Worm (Caenorhabditis elegans) whole organism, L4 larva: ENCODE measurements around the gene asp-2.
A peak's percentile ranks its signal among the peaks of the same experiment; 100 is the strongest.

Experiments
- D1046.2 ChIP-seq: fragments of 200-800 bp; sonication (Bioruptor generic); IDR thresholded peaks from 2 replicates; pipeline ENCODE4 v1.3.6; 2022; ENCODE audit warnings: missing genetic modification characterization, missing compliant biosample characterization
- F26F4.8 ChIP-seq: fragments of 200-800 bp; sonication (Bioruptor generic); conservative IDR thresholded peaks from 2 replicates; pipeline ENCODE4 v1.3.6; 2022; ENCODE audit warnings: missing genetic modification characterization, missing compliant biosample characterization
- F37D6.2 ChIP-seq: sonication (generic microtip); optimal IDR thresholded peaks from 2 replicates; lab custom pipeline; 2016; ENCODE audit warnings: mild to moderate bottlenecking, missing genetic modification characterization, missing compliant biosample characterization
- F44E2.7 ChIP-seq: fragments of 200-800 bp; sonication (Bioruptor generic); IDR thresholded peaks from 2 replicates; pipeline ENCODE4 v2.1.2; 2022; ENCODE audit warnings: missing genetic modification characterization, missing compliant biosample characterization
- T20F7.1 ChIP-seq: fragments of 200-800 bp; sonication (Bioruptor generic); optimal IDR thresholded peaks from 2 replicates; lab custom pipeline; 2018; ENCODE audit warnings: mild to moderate bottlenecking, missing genetic modification characterization, missing compliant biosample characterization
- Y48G9A.11 ChIP-seq: fragments of 200-800 bp; sonication (Bioruptor generic); IDR thresholded peaks from 2 replicates; pipeline ENCODE4 v1.3.6; 2022; ENCODE audit warnings: missing genetic modification reagents, missing genetic modification characterization, missing compliant biosample characterization
- Y5F2A.4 ChIP-seq: fragments of 200-800 bp; sonication (Bioruptor generic); optimal IDR thresholded peaks from 2 replicates; lab custom pipeline; 2018; ENCODE audit warnings: mild to moderate bottlenecking, missing genetic modification characterization, missing compliant biosample characterization
- aha-1 ChIP-seq: fragments of 150-350 bp; peaks from one replicate; lab custom pipeline; 2014; ENCODE audit warnings: missing biosample characterization, missing genetic modification characterization
- aly-2 ChIP-seq: sonication (generic microtip); optimal IDR thresholded peaks from 2 replicates; lab custom pipeline; 2018; ENCODE audit warnings: missing biosample characterization, missing genetic modification characterization
- ama-1 ChIP-seq: fragments of 150-350 bp; optimal IDR thresholded peaks from 2 replicates; lab custom pipeline; 2014; ENCODE audit warnings: inconsistent platforms, mixed read lengths
- arid-1 ChIP-seq: fragments of 200-800 bp; sonication (Bioruptor generic); conservative IDR thresholded peaks from 2 replicates; pipeline ENCODE4 v1.3.6; 2022; ENCODE audit warnings: missing genetic modification reagents, missing genetic modification characterization, missing compliant biosample characterization
- ceh-44 ChIP-seq: fragments of 200-800 bp; sonication (Bioruptor generic); IDR thresholded peaks from 2 replicates; pipeline ENCODE4 v1.3.6; 2022; ENCODE audit warnings: missing genetic modification reagents, missing genetic modification characterization, missing compliant biosample characterization
- ceh-62 ChIP-seq: sonication (generic microtip); optimal IDR thresholded peaks from 2 replicates; lab custom pipeline; 2017; ENCODE audit warnings: missing biosample characterization, missing genetic modification characterization
- daf-12 ChIP-seq: fragments of 150-350 bp; optimal IDR thresholded peaks from 2 replicates; lab custom pipeline; 2014; ENCODE audit warnings: missing biosample characterization, missing genetic modification reagents, missing genetic modification characterization
- daf-19 ChIP-seq: fragments of 200-800 bp; sonication (Bioruptor generic); conservative IDR thresholded peaks from 2 replicates; pipeline ENCODE4 v1.3.6; 2022; ENCODE audit warnings: missing genetic modification characterization, missing compliant biosample characterization
- dmd-6 ChIP-seq: fragments of 200-800 bp; sonication (Bioruptor generic); IDR thresholded peaks from 2 replicates; pipeline ENCODE4 v1.3.6; 2022; ENCODE audit warnings: missing genetic modification reagents, missing genetic modification characterization, missing compliant biosample characterization
- dmd-8 ChIP-seq: fragments of 200-800 bp; sonication (Bioruptor generic); IDR thresholded peaks from 2 replicates; pipeline ENCODE4 v1.3.6; 2022; ENCODE audit warnings: missing genetic modification characterization, missing compliant biosample characterization
- dmd-9 ChIP-seq: fragments of 200-800 bp; sonication (Bioruptor generic); IDR thresholded peaks from 2 replicates; pipeline ENCODE4 v1.3.6; 2022; ENCODE audit warnings: missing genetic modification reagents, missing genetic modification characterization, missing compliant biosample characterization
- dpl-1 ChIP-seq: fragments of 150-350 bp; optimal IDR thresholded peaks from 2 replicates; lab custom pipeline; 2014; ENCODE audit warnings: missing biosample characterization, missing genetic modification reagents, missing genetic modification characterization
- dve-1 ChIP-seq: sonication (generic microtip); optimal IDR thresholded peaks from 2 replicates; lab custom pipeline; 2017; ENCODE audit warnings: antibody characterized with exemption, mild to moderate bottlenecking, missing genetic modification characterization, missing compliant biosample characterization; ENCODE audit not compliant: insufficient read depth
- fkh-10 ChIP-seq: fragments of 150-350 bp; optimal IDR thresholded peaks from 2 replicates; lab custom pipeline; 2014; ENCODE audit warnings: missing biosample characterization, missing genetic modification reagents, missing genetic modification characterization
- fos-1 ChIP-seq: fragments of 150-350 bp; optimal IDR thresholded peaks from 2 replicates; lab custom pipeline; 2014; ENCODE audit warnings: missing biosample characterization, missing genetic modification characterization
- gei-8 ChIP-seq: fragments of 200-800 bp; sonication (Bioruptor generic); optimal IDR thresholded peaks from 2 replicates; lab custom pipeline; 2018; ENCODE audit warnings: mild to moderate bottlenecking, missing genetic modification characterization, missing compliant biosample characterization
- hif-1 ChIP-seq, 2 experiments: sonication (generic microtip); optimal IDR thresholded peaks; 2 replicates each; lab custom pipeline; 2016 to 2017; ENCODE audit warnings: missing compliant biosample characterization in 2 of 2, missing genetic modification characterization in 2 of 2, missing genetic modification reagents in 2 of 2, missing genotype in 2 of 2, mild to moderate bottlenecking in 1 of 2
- hlh-30 ChIP-seq: sonication (generic microtip); optimal IDR thresholded peaks from 2 replicates; lab custom pipeline; 2017; ENCODE audit warnings: antibody characterized with exemption, mild to moderate bottlenecking, missing genetic modification characterization, missing compliant biosample characterization; ENCODE audit not compliant: insufficient read depth
- hmg-1.1 ChIP-seq: fragments of 200-800 bp; sonication (Bioruptor generic); IDR thresholded peaks from 2 replicates; pipeline ENCODE4 v1.3.6; 2022; ENCODE audit warnings: missing genetic modification reagents, missing genetic modification characterization, missing compliant biosample characterization
- jun-1 ChIP-seq: fragments of 150-350 bp; optimal IDR thresholded peaks from 2 replicates; lab custom pipeline; 2014; ENCODE audit warnings: missing biosample characterization, missing genetic modification reagents, missing genetic modification characterization
- lin-13 ChIP-seq: fragments of 150-350 bp; optimal IDR thresholded peaks from 2 replicates; lab custom pipeline; 2014; ENCODE audit warnings: missing biosample characterization, missing genetic modification reagents, missing genetic modification characterization
- lsy-2 ChIP-seq, 2 experiments: fragments of 150-350 bp in 1 of 2; sonication (generic microtip) in 1 of 2; optimal IDR thresholded peaks; 2 replicates each; lab custom pipeline; 2014 to 2017; ENCODE audit warnings: missing biosample characterization in 2 of 2, missing genetic modification characterization in 2 of 2
- mep-1 ChIP-seq: fragments of 150-350 bp; sonication (generic microtip); optimal IDR thresholded peaks from 3 replicates; lab custom pipeline; 2014; ENCODE audit warnings: missing biosample characterization, missing genetic modification characterization
- mes-2 ChIP-seq: sonication (generic microtip); optimal IDR thresholded peaks from 2 replicates; lab custom pipeline; 2016; ENCODE audit warnings: missing genotype, mild to moderate bottlenecking, missing genetic modification characterization, missing compliant biosample characterization; ENCODE audit not compliant: poor library complexity, severe bottlenecking
- mxl-2 ChIP-seq: fragments of 200-800 bp; sonication (Bioruptor generic); conservative IDR thresholded peaks from 2 replicates; pipeline ENCODE4 v1.3.6; 2022; ENCODE audit warnings: missing genetic modification reagents, missing genetic modification characterization, missing compliant biosample characterization
- mxl-3 ChIP-seq: fragments of 200-800 bp; sonication (Bioruptor generic); optimal IDR thresholded peaks from 2 replicates; lab custom pipeline; 2018; ENCODE audit warnings: mild to moderate bottlenecking, missing genetic modification characterization, missing compliant biosample characterization
- nhr-111 ChIP-seq: fragments of 200-800 bp; sonication (Bioruptor generic); optimal IDR thresholded peaks from 2 replicates; lab custom pipeline; 2018; ENCODE audit warnings: mild to moderate bottlenecking, missing genetic modification characterization, missing compliant biosample characterization
- nhr-237 ChIP-seq: sonication (generic microtip); optimal IDR thresholded peaks from 2 replicates; lab custom pipeline; 2017; ENCODE audit warnings: missing biosample characterization, missing genetic modification characterization
- nhr-25 ChIP-seq: sonication (generic microtip); optimal IDR thresholded peaks from 2 replicates; lab custom pipeline; 2017; ENCODE audit warnings: missing genetic modification characterization, mild to moderate bottlenecking, missing compliant biosample characterization, antibody characterized with exemption, moderate library complexity, borderline replicate concordance; ENCODE audit not compliant: insufficient read depth
- nhr-28 ChIP-seq: fragments of 150-350 bp; optimal IDR thresholded peaks from 2 replicates; lab custom pipeline; 2014; ENCODE audit warnings: missing biosample characterization, missing genetic modification characterization
- nhr-42 ChIP-seq: fragments of 200-800 bp; sonication (Bioruptor generic); IDR thresholded peaks from 2 replicates; pipeline ENCODE4 v1.3.6; 2022; ENCODE audit warnings: missing genetic modification characterization, missing compliant biosample characterization
- nhr-48 ChIP-seq: sonication (generic microtip); optimal IDR thresholded peaks from 2 replicates; lab custom pipeline; 2016; ENCODE audit warnings: mild to moderate bottlenecking, missing genetic modification characterization, missing compliant biosample characterization
- nhr-6 ChIP-seq: fragments of 150-350 bp; optimal IDR thresholded peaks from 2 replicates; lab custom pipeline; 2014; ENCODE audit warnings: missing biosample characterization, missing genetic modification characterization
- nhr-76 ChIP-seq: fragments of 150-350 bp; optimal IDR thresholded peaks from 2 replicates; lab custom pipeline; 2014; ENCODE audit warnings: missing biosample characterization, missing genetic modification characterization
- saeg-2 ChIP-seq: fragments of 200-800 bp; sonication (Bioruptor generic); IDR thresholded peaks from 2 replicates; pipeline ENCODE4 v1.3.6; 2022; ENCODE audit warnings: missing genetic modification reagents, missing genetic modification characterization, missing compliant biosample characterization
- sdz-12 ChIP-seq: fragments of 200-800 bp; sonication (Bioruptor generic); optimal IDR thresholded peaks from 2 replicates; lab custom pipeline; 2018; ENCODE audit warnings: mild to moderate bottlenecking, missing genetic modification characterization, missing compliant biosample characterization
- snpc-1.2 ChIP-seq: fragments of 200-800 bp; sonication (Bioruptor generic); IDR thresholded peaks from 2 replicates; pipeline ENCODE4 v1.3.6; 2022; ENCODE audit warnings: missing genetic modification reagents, missing genetic modification characterization, missing compliant biosample characterization
- tra-1 ChIP-seq: fragments of 200-800 bp; sonication (Bioruptor generic); IDR thresholded peaks from 2 replicates; pipeline ENCODE4 v1.3.6; 2022; ENCODE audit warnings: missing genetic modification reagents, missing genetic modification characterization, missing compliant biosample characterization
- unc-39 ChIP-seq: sonication (generic microtip); optimal IDR thresholded peaks from 2 replicates; lab custom pipeline; 2017; ENCODE audit warnings: missing biosample characterization, missing genetic modification characterization
- zag-1 ChIP-seq: fragments of 150-350 bp; optimal IDR thresholded peaks from 2 replicates; lab custom pipeline; 2014; ENCODE audit warnings: missing biosample characterization, missing genetic modification characterization
- zfp-2 ChIP-seq: sonication (generic microtip); optimal IDR thresholded peaks from 2 replicates; lab custom pipeline; 2016; ENCODE audit warnings: mild to moderate bottlenecking, missing genetic modification characterization, missing compliant biosample characterization
- zip-11 ChIP-seq: fragments of 200-800 bp; sonication (Bioruptor generic); IDR thresholded peaks from 2 replicates; pipeline ENCODE4 v1.3.6; 2022; ENCODE audit warnings: missing genetic modification characterization, missing compliant biosample characterization
- zip-2 ChIP-seq: fragments of 150-350 bp; optimal IDR thresholded peaks from 2 replicates; lab custom pipeline; 2014; ENCODE audit warnings: missing biosample characterization, missing genetic modification characterization

Gene asp-2

DNA sequence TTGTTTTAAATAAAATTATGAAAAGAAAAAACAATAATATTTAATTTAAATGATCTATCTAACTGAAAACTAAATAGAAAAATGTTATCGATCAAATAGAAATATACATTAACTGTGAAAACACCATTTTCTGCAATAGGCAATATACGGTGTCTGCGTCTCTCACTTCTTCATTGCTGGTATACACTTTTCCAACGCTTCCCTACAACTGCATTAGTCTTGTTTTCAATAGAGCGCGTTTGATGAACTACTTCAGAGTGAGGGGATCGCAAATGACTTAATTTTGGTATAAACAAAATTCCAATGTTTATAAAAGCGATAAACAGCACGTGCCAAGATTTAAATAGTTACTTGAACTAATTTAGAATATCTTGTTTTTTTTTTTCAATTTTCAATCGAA, 9.6 kb downstream of the asp-2 start (continued):
- peak; percentile 17 for TF ChIP-seq nhr-6 (tag; lab: Kevin White, UChicago)
- TF ChIP-seq aly-2 (tag; lab: Kevin White, UChicago), result no peak
- TF ChIP-seq arid-1, result no peak
- TF ChIP-seq mes-2 (tag; lab: Kevin White, UChicago), result peak; percentile 66
- TF ChIP-seq snpc-1.2 (GFP tag; lab: Robert Waterston, UW), result no peak
- TF ChIP-seq Y48G9A.11 (GFP tag; lab: Robert Waterston, UW), result no peak
- no peak for TF ChIP-seq nhr-237 (tag; lab: Kevin White, UChicago)
- TF ChIP-seq unc-39 (tag; lab: Kevin White, UChicago), result no peak
- TF ChIP-seq nhr-25, result peak; percentile 30
- no peak for TF ChIP-seq F26F4.8
- TF ChIP-seq sdz-12 (GFP tag; lab: Kevin White, UChicago), result no peak
- no peak for TF ChIP-seq daf-19 (GFP tag; lab: Robert Waterston, UW)
- peak; percentile 93 for TF ChIP-seq nhr-28
- peak; percentile 41 for TF ChIP-seq mxl-3
- peak; percentile 72 for TF ChIP-seq hmg-1.1
- TF ChIP-seq nhr-111 (GFP tag; lab: Kevin White, UChicago), result no peak
- TF ChIP-seq jun-1 (tag; lab: Kevin White, UChicago), result no peak
- no peak for TF ChIP-seq tra-1 (GFP tag; lab: Robert Waterston, UW)
- TF ChIP-seq nhr-42 (GFP tag; lab: Robert Waterston, UW), result no peak
- no peak for TF ChIP-seq dmd-8 (GFP tag; lab: Robert Waterston, UW)
- TF ChIP-seq T20F7.1 (GFP tag; lab: Kevin White, UChicago), result peak; percentile 47
- TF ChIP-seq zag-1 (tag; lab: Kevin White, UChicago), result no peak
- peak; percentile 44 for TF ChIP-seq hlh-30 (tag; lab: Kevin White, UChicago)
- TF ChIP-seq ceh-62 (tag; lab: Kevin White, UChicago), result no peak
- peak in 1 of 2 experiments; percentile 33 for TF ChIP-seq hif-1 (tag; optimal IDR thresholded peaks at IDR 0.05; lab: Kevin White, UChicago)
- TF ChIP-seq zip-2 (tag; lab: Kevin White, UChicago), result no peak
- TF ChIP-seq mxl-2 (GFP tag; lab: Robert Waterston, UW), result no peak
- TF ChIP-seq nhr-48 (tag; lab: Kevin White, UChicago), result no peak
- TF ChIP-seq ama-1 (lab: Kevin White, UChicago), result no peak
- no peak for TF ChIP-seq zfp-2 (tag; lab: Kevin White, UChicago)
- no peak for TF ChIP-seq F37D6.2 (tag; lab: Kevin White, UChicago)
- no peak for TF ChIP-seq lin-13 (GFP tag; lab: Kevin White, UChicago)
- no peak for TF ChIP-seq aha-1 (tag; lab: Kevin White, UChicago)
- TF ChIP-seq nhr-76 (tag; lab: Kevin White, UChicago), result no peak

DNA sequence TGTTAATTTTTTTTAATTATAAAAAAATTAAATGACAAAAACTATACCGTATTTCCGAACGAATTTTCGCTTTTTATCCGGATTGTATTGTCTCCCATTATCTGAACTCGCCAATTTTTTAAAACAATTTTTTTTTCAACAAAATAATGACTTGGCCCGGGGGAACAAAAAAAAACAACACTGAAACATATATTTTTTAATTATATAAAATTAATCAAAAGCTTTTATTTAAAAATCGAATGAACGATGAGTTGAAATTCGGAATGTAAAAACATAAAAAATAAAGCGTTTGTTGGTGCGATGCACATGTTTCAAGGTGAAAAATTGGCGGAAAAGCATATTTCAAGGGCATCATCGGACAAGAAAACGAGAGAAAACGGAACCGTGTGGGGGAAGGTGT, 10.7 kb downstream of the asp-2 start, which contains the start of gene mdt-27:
Gene mdt-27 (minus strand): TSS at position 101 of the 400 bp plus-strand sequence.
- TF ChIP-seq dpl-1, result no peak
- TF ChIP-seq mep-1 (tag; lab: Kevin White, UChicago), result no peak
- TF ChIP-seq aha-1 (tag; lab: Kevin White, UChicago), result peak; percentile 40

DNA sequence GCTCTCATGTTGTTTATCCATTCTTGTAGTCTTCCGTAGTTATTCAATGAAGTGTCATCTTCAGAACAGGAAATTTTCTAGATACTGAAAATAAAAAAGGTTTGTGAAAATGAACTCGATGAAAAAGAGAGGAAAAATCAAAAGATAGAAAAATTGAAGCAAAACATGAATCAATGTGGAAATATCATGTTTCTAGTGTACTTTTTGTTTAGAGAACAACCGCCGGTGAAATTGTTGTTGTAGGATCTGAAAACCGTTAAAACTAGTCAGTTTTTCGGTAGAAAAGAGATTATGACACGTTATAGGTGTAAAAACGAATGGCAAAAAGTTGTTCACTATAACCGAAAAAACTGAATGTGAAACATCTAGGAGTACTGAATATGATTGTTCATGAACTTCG, 14.3 kb downstream of the asp-2 start, which contains the start of gene pacs-1:
Gene pacs-1 (minus strand): TSS at position 101 of the 400 bp plus-strand sequence.
- TF ChIP-seq D1046.2 (GFP tag; lab: Robert Waterston, UW) (no peak), fkh-10 (GFP tag; lab: Kevin White, UChicago) (no peak), hif-1 (tag; optimal IDR thresholded peaks at IDR 0.05; lab: Kevin White, UChicago) (no peak), dmd-9 (GFP tag; lab: Robert Waterston, UW) (no peak), gei-8 (GFP tag; lab: Kevin White, UChicago) (no peak), zip-11 (GFP tag; lab: Robert Waterston, UW) (no peak), dve-1 (no peak), Y5F2A.4 (GFP tag; lab: Kevin White, UChicago) (no peak), F44E2.7 (GFP tag; lab: Robert Waterston, UW) (no peak), saeg-2 (GFP tag; lab: Robert Waterston, UW) (no peak), daf-19 (GFP tag; lab: Robert Waterston, UW) (no peak), lsy-2 (tag; optimal IDR thresholded peaks at IDR 0.05; lab: Kevin White, UChicago) (no peak), lin-13 (GFP tag; lab: Kevin White, UChicago) (no peak), dmd-6 (GFP tag; lab: Robert Waterston, UW) (no peak), fos-1 (tag; lab: Kevin White, UChicago) (no peak), daf-12 (no peak), nhr-25 (no peak), ceh-44 (no peak)
